Worm (Caenorhabditis elegans) whole organism, L1 larva: ENCODE measurements around the gene cyp-32B1.
A peak's percentile ranks its signal among the peaks of the same experiment; 100 is the strongest.

Source experiments
- dpl-1 ChIP-seq, 3 experiments: fragments of 150-350 bp in 2 of 3; sonication (generic microtip) in 1 of 3; optimal IDR thresholded peaks; 2 replicates each; lab custom pipeline; 2014 to 2017; ENCODE audit warnings: missing biosample characterization in 3 of 3, missing genetic modification characterization in 3 of 3, missing genetic modification reagents in 3 of 3
- egl-27 ChIP-seq, 2 experiments: fragments of 150-350 bp in 1 of 2; sonication (generic microtip); optimal IDR thresholded peaks; 3 replicates each; lab custom pipeline; 2017 to 2018; ENCODE audit warnings: missing biosample characterization in 2 of 2, missing genetic modification characterization in 2 of 2, missing genetic modification reagents in 2 of 2
- mep-1 ChIP-seq: fragments of 150-350 bp; optimal IDR thresholded peaks from 2 replicates; lab custom pipeline; 2014; ENCODE audit warnings: missing biosample characterization, missing genetic modification characterization
- nhr-77 ChIP-seq: fragments of 150-350 bp; optimal IDR thresholded peaks from 2 replicates; lab custom pipeline; 2014; ENCODE audit warnings: missing biosample characterization, missing genetic modification characterization
- pqm-1 ChIP-seq: sonication (generic microtip); optimal IDR thresholded peaks from 3 replicates; lab custom pipeline; 2017; ENCODE audit warnings: missing biosample characterization, missing genetic modification characterization
- rnt-1 ChIP-seq: sonication (generic microtip); optimal IDR thresholded peaks from 2 replicates; lab custom pipeline; 2016; ENCODE audit warnings: mild to moderate bottlenecking, missing genetic modification characterization, moderate library complexity, missing compliant biosample characterization
- skn-1 ChIP-seq: fragments of 150-350 bp; optimal IDR thresholded peaks from 2 replicates; lab custom pipeline; 2014; ENCODE audit warnings: missing biosample characterization, missing genetic modification characterization
- unc-62 ChIP-seq: fragments of 150-350 bp; optimal IDR thresholded peaks from 2 replicates; lab custom pipeline; 2014; ENCODE audit warnings: missing biosample characterization, missing genetic modification reagents, missing genetic modification characterization
- unc-86 ChIP-seq: sonication (generic microtip); optimal IDR thresholded peaks from 2 replicates; lab custom pipeline; 2016; ENCODE audit warnings: missing genetic modification characterization, missing compliant biosample characterization
- ztf-11 ChIP-seq, 2 experiments: sonication (generic microtip); optimal IDR thresholded peaks; 2 replicates each; lab custom pipeline; 2016 to 2017; ENCODE audit warnings: missing genetic modification characterization in 2 of 2, missing biosample characterization in 1 of 2, missing compliant biosample characterization in 1 of 2

DNA sequence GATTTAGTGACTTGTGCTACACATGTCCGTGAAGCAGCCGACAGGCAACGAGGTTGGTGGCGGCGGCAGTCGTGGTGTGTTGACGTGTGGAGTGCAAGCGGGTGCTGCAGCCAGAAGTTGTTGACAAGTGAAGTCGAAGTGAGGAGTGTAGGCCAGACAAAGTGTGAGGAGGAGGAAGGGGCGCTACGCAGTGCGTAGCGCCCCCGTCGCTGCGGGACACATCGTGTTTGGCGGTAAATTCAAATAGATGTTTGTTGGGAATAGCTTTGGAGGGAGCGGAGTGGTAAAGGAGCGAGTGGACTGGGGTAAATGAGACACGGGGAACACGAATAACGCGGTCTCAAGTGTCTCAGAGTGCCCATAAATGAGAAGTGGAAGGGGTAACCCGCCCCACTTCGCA lies 15.7 kb downstream of the cyp-32B1 start:
- TF ChIP-seq mep-1 (tag; lab: Kevin White, UChicago), result no peak
- no peak for TF ChIP-seq egl-27 (tag; optimal IDR thresholded peaks at IDR 0.05; lab: Kevin White, UChicago)
- TF ChIP-seq nhr-77 (tag; lab: Kevin White, UChicago), result no peak
- no peak for TF ChIP-seq ztf-11 (tag; optimal IDR thresholded peaks at IDR 0.05; lab: Kevin White, UChicago)
- no peak for TF ChIP-seq unc-62 (GFP tag; lab: Kevin White, UChicago)
- TF ChIP-seq unc-86 (tag; lab: Kevin White, UChicago), result no peak
- TF ChIP-seq pqm-1 (tag; lab: Kevin White, UChicago), result no peak
- TF ChIP-seq rnt-1 (tag; lab: Kevin White, UChicago), result no peak
- TF ChIP-seq skn-1 (tag; lab: Kevin White, UChicago), result no peak
- peak in 1 of 3 experiments; percentile 1 for TF ChIP-seq dpl-1 (GFP tag; optimal IDR thresholded peaks at IDR 0.05; lab: Kevin White, UChicago)
